Fruit fly (Drosophila melanogaster): ENCODE data around the gene CG42393.

Gene CG42393

DNA sequence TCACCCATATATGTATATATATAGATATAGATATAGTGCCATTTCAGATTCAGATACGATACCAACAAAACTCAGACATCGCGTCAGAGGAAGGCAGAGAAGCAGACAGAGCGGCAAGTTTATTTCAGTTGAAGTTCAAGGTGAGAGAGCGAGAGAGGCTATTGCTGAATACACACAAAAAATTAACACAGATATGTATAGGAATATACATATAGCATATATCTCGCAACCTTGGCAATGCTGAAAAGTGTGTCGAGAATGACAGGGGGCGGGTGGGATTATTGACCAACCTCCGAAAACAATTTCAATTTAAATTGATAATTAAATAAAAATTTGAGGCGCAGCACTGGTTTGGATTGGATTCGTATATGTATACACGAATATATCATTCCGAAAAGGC lies 14.5 kb downstream of the CG42393 start:
- TF ChIP-seq Ets96B (tag; optimal IDR thresholded peaks at IDR 0.05) (no peak), vri (GFP tag; optimal IDR thresholded peaks at IDR 0.05) (peak; percentile 54), CG8319 (GFP tag; optimal IDR thresholded peaks at IDR 0.05) (no peak), fkh (GFP tag; optimal IDR thresholded peaks at IDR 0.05) (peak; percentile 27)

DNA sequence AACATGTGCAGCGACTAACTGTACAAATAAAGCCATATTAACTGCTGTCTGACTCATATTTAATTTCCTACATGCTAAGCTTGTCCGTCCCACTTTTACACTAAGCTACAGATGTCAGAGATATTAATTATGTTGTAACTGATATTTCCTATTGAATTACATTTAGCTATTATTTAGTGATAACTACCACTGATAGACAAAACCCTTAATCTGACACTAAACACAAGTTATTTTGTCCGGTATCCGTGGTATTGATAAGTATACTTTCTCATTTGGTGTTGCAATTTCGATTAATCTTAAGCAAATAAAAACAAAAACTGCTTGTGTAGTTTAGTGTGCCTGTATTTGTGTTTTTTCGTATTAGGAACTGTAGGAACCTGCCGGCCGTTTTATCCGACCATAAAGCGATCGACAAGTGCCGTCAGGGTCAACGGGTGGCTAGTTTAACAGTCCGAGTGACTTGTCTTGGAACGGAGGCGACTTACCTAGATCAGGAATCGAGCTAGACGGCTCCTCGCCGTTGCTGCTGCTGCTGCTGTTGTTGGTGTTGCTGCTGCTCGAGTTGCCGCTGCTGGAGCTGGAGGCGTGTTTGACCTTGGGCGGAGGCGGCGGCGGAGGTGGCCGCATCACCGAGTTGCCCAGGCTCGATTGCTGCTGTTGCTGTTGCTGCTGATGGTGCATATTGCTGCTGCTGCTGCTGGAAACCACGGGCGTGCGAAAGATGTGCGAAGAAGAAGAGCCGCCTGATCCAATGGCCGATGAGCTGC lies 15.4 kb downstream of the CG42393 start:
- TF ChIP-seq achi (GFP tag; optimal IDR thresholded peaks at IDR 0.05) (peak; percentile 12), acj6 (GFP tag; optimal IDR thresholded peaks at IDR 0.05) (peak; percentile 11), CG8632 (GFP tag; optimal IDR thresholded peaks at IDR 0.05) (peak; percentile 23), CG11762 (GFP tag; optimal IDR thresholded peaks at IDR 0.05; ENCODE audit: insufficient read depth) (no peak), CG10631 (GFP tag; optimal IDR thresholded peaks at IDR 0.05) (peak; percentile 8), dsx (GFP tag; optimal IDR thresholded peaks at IDR 0.05; ENCODE audit: poor library complexity, severe bottlenecking) (peak; percentile 55), pdm3 (GFP tag; optimal IDR thresholded peaks at IDR 0.05) (peak; percentile 16), Hr4 (GFP tag; optimal IDR thresholded peaks at IDR 0.05) (peak; percentile 11), CG9139 (GFP tag; optimal IDR thresholded peaks at IDR 0.05) (peak; percentile 57), Eip78C (GFP tag) (peak; percentile 83), CG10669 (GFP tag; optimal IDR thresholded peaks at IDR 0.05) (peak; percentile 56), net (GFP tag; optimal IDR thresholded peaks at IDR 0.05) (peak; percentile 27), spab (GFP tag; optimal IDR thresholded peaks at IDR 0.05) (peak; percentile 39), CG3032 (tag; optimal IDR thresholded peaks at IDR 0.05) (peak; percentile 56), fd59A (GFP tag; optimal IDR thresholded peaks at IDR 0.05) (peak; percentile 35), CG6808 (GFP tag; optimal IDR thresholded peaks at IDR 0.05) (peak; percentile 61), CG1621 (tag; optimal IDR thresholded peaks at IDR 0.05) (peak; percentile 43), Hr38 (GFP tag; optimal IDR thresholded peaks at IDR 0.05) (no peak), cyc (GFP tag; optimal IDR thresholded peaks at IDR 0.05) (no peak), ss (GFP tag; optimal IDR thresholded peaks at IDR 0.05) (peak; percentile 27 to 64), esn (GFP tag; optimal IDR thresholded peaks at IDR 0.05) (no peak), Eip75B (GFP tag; optimal IDR thresholded peaks at IDR 0.05) (peak; percentile 27), topi (GFP tag; optimal IDR thresholded peaks at IDR 0.05) (no peak), CG7368 (GFP tag; optimal IDR thresholded peaks at IDR 0.05) (peak; percentile 1), Sox102F (GFP tag; optimal IDR thresholded peaks at IDR 0.05) (no peak)

DNA sequence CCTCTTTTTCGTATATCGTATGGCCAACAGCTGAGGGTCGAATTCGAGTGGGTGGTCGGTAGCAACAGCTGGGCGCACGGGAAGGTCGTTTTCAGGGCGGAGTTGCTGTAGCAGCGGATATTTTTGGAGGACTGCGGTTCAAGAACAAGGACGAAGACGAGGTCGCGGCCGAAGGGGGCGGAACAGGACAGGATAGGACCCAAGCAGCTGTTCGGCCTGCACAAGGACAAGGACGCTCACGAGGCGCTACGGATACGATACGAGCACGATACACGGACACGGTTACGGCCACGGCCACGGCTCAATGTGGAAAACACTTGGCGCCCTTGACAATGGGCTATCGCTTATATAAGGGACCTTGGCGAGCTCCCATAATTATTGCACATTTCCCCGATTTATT lies 18.7 kb downstream of the CG42393 start:
- TF ChIP-seq CG16779 (tag; optimal IDR thresholded peaks at IDR 0.05) (no peak), CG11294 (GFP tag; IDR thresholded peaks at IDR 0.05) (no peak), Eip75B (GFP tag; optimal IDR thresholded peaks at IDR 0.05) (no peak), Blimp-1 (GFP tag; optimal IDR thresholded peaks at IDR 0.05) (no peak), lz (GFP tag; optimal IDR thresholded peaks at IDR 0.05) (no peak), CG10669 (GFP tag; optimal IDR thresholded peaks at IDR 0.05) (no peak), Hr39 (GFP tag; optimal IDR thresholded peaks at IDR 0.05) (no peak), Eip93F (GFP tag; optimal IDR thresholded peaks at IDR 0.05) (no peak)

Measured in whole organism, prepupa.